Fruit fly (Drosophila melanogaster): ENCODE measurements around the gene CG16782.
A peak's percentile ranks its signal among the peaks of the same experiment; 100 is the strongest.

Gene CG16782

DNA sequence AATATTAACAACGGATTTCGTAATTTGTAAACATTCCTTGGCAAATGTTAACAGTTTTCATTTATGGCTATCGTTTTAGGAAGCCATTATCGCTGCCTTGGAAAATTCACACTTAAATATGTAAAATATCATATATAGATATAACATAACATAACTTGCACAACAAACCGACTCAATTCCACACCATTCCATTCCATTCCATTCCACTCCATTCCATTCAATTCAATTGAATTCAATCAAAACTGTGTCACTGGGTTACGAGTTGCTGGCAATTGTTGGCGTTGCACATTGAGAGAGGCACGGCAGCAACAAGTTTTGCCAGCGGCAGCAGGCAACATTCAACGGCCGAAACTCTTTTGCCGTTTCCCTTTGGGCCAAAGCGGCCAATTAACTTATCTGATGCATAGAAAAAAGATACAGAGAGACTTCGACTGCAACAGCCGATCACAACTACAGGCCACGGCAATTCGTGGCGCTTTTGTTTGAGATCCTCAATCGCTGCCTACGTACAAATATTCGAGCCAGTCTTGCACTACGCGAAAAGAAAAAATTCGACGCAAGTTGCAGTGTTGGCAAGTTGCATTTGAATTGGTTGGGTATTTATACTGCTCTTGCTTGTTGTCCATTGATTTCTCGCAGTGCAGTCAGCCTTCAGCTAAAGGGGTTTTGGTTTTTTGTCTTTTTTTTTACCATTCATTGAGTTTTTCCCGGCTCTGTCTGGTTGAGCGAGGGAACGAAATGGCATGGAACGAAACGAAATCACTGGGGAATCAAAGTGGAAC, 6.8 kb downstream of the CG16782 start (continued):
- TF ChIP-seq CG11504 (tag; optimal IDR thresholded peaks at IDR 0.05) (peak; percentile 34), Drgx (GFP tag; IDR thresholded peaks at IDR 0.05) (peak; percentile 68), stwl (tag; optimal IDR thresholded peaks at IDR 0.05) (peak; percentile 41), YL-1 (GFP tag; optimal IDR thresholded peaks at IDR 0.05) (no peak), nau (GFP tag; optimal IDR thresholded peaks at IDR 0.05) (no peak), H2.0 (GFP tag; IDR thresholded peaks at IDR 0.05) (no peak), CG11696 (GFP tag; IDR thresholded peaks at IDR 0.05) (peak; percentile 34; the same call in 1 of the 2 replicates), Lhr (GFP tag; optimal IDR thresholded peaks at IDR 0.05) (no peak), Lpt (GFP tag; optimal IDR thresholded peaks at IDR 0.05) (no peak), Sry-β (GFP tag; optimal IDR thresholded peaks at IDR 0.05) (no peak), lbe (GFP tag; optimal IDR thresholded peaks at IDR 0.05) (no peak), CG11247 (GFP tag; IDR thresholded peaks at IDR 0.05) (no peak), nerfin-1 (tag; optimal IDR thresholded peaks at IDR 0.05) (no peak), Usf (GFP tag; optimal IDR thresholded peaks at IDR 0.05) (no peak), CG5180 (GFP tag; optimal IDR thresholded peaks at IDR 0.05) (no peak), CG10979 (tag; optimal IDR thresholded peaks at IDR 0.05) (no peak), dmrt99B (tag; optimal IDR thresholded peaks at IDR 0.05) (peak; percentile 28), CG6654 (GFP tag; optimal IDR thresholded peaks at IDR 0.05) (no peak), Doc2 (GFP tag; IDR thresholded peaks at IDR 0.05) (no peak), kay (GFP tag; optimal IDR thresholded peaks at IDR 0.05) (no peak), CG8765 (GFP tag; IDR thresholded peaks at IDR 0.05) (no peak), slbo (GFP tag; IDR thresholded peaks at IDR 0.05) (no peak), dan (GFP tag; IDR thresholded peaks at IDR 0.05) (no peak), ato (GFP tag; IDR thresholded peaks at IDR 0.05; ENCODE audit: partially characterized antibody) (peak; percentile 16; the same call in 1 of the 2 replicates), gro (GFP tag; optimal IDR thresholded peaks at IDR 0.05) (no peak), chif (GFP tag; optimal IDR thresholded peaks at IDR 0.05) (no peak), CG3281 (GFP tag; optimal IDR thresholded peaks at IDR 0.05) (no peak), shn (GFP tag; optimal IDR thresholded peaks at IDR 0.05) (no peak), amos (GFP tag; IDR thresholded peaks at IDR 0.05; ENCODE audit: partially characterized antibody) (no peak), sc (optimal IDR thresholded peaks at IDR 0.05) (no peak), sc (GFP tag; optimal IDR thresholded peaks at IDR 0.05) (no peak)

DNA sequence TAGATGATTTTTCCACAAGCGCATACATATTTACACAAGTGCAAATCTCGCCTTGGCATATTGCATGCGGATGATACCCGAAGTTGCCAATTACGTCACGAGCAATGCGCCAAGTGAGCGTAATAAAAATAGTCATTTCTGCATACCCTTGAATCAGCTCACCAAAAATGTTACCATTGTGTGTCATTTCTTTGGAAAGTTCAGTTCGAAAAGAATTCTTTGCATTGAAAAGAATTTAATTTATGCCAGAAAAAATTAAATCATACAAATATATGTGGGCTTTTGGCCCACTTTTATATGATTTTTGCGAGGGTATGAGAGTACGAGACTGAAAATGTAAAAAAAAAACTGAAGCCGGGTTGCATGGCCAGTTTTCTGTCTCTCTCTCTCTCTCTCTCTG, 8.1 kb downstream of the CG16782 start:
- TF ChIP-seq Deaf1 (tag; optimal IDR thresholded peaks at IDR 0.05) (no peak), Trl (optimal IDR thresholded peaks at IDR 0.05) (peak in 1 of 2 experiments; percentile 11), Trl (GFP tag; optimal IDR thresholded peaks at IDR 0.05) (no peak), CG6791 (GFP tag; IDR thresholded peaks at IDR 0.05; ENCODE audit: partially characterized antibody) (no peak), Ptx1 (GFP tag; IDR thresholded peaks at IDR 0.05) (no peak), sens (GFP tag) (peak; percentile 45), abd-A (tag; optimal IDR thresholded peaks at IDR 0.05) (no peak), Drgx (GFP tag; IDR thresholded peaks at IDR 0.05) (peak; percentile 52; the same call in 1 of the 2 replicates), zfh1 (GFP tag; IDR thresholded peaks at IDR 0.05) (no peak), aop (GFP tag; IDR thresholded peaks at IDR 0.05) (no peak)
